Worm (Caenorhabditis elegans): ENCODE data around the gene fbxb-57.

DNA sequence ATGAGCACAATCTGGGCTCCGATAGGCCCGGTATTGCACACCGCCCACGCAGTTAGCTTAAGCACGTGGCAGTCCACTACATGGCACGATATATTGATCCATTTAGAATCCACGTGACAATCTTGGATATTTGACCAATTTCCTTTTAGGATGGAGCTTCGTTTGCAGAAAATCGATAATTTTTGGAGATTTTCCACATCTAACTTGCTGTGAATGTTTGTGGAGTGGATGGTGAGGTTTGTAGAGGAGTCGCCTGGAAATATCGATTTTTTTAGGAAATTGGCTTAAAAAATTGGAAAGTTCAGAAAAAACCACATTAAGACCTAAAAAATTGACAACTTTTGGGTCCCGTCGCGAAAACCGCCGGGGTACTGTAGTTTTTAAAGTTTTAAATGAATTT is 48.8 kb downstream of the fbxb-57 start:
- TF ChIP-seq pes-1 (GFP tag; IDR thresholded peaks at IDR 0.05) (no peak), flt-1 (GFP tag; IDR thresholded peaks at IDR 0.05) (no peak), ceh-13 (GFP tag; optimal IDR thresholded peaks at IDR 0.05) (no peak), B0310.2 (tag; optimal IDR thresholded peaks at IDR 0.05) (no peak), ama-1 (optimal IDR thresholded peaks at IDR 0.05) (no peak), sea-1 (GFP tag; conservative IDR thresholded peaks at IDR 0.05) (no peak), hmbx-1 (tag; optimal IDR thresholded peaks at IDR 0.05) (no peak), tbx-11 (GFP tag; IDR thresholded peaks at IDR 0.05) (no peak), ceh-36 (tag; optimal IDR thresholded peaks at IDR 0.05) (no peak), scrt-1 (GFP tag; IDR thresholded peaks at IDR 0.05) (no peak), aly-1 (tag; optimal IDR thresholded peaks at IDR 0.05) (no peak), F13C5.2 (tag; optimal IDR thresholded peaks at IDR 0.05) (no peak)

All from whole organism, early embryonic.